Fruit fly (Drosophila melanogaster) whole organism, wandering third instar larva: ENCODE results near the gene Scox.
A peak's percentile ranks its signal among the peaks of the same experiment; 100 is the strongest.

Experiments used
- Abd-B ChIP-seq: fragments of >200 bp; optimal IDR thresholded peaks from 2 replicates; lab custom pipeline; 2017; ENCODE audit warnings: missing biosample characterization, missing genetic modification characterization
- CG32264 ChIP-seq: fragments of 200-800 bp; sonication (Bioruptor generic); optimal IDR thresholded peaks from 2 replicates; lab custom pipeline; 2016; ENCODE audit warnings: missing biosample characterization, missing genetic modification characterization
- CG9705 ChIP-seq: fragments of 200-800 bp; sonication (Bioruptor generic); optimal IDR thresholded peaks from 2 replicates; lab custom pipeline; 2018; ENCODE audit warnings: missing biosample characterization, mild to moderate bottlenecking, missing genetic modification characterization
- CrebA ChIP-seq: fragments of 200-800 bp; sonication (Bioruptor generic); optimal IDR thresholded peaks from 2 replicates; lab custom pipeline; 2016; ENCODE audit warnings: missing biosample characterization, mild to moderate bottlenecking, missing genetic modification characterization, borderline replicate concordance
- Dfd ChIP-seq: fragments of >200 bp; optimal IDR thresholded peaks from 2 replicates; lab custom pipeline; 2017; ENCODE audit warnings: missing biosample characterization, missing genetic modification characterization
- Dif ChIP-seq: fragments of 200-275, 200-300 bp; sonication (Bioruptor generic); optimal IDR thresholded peaks from 2 replicates; lab custom pipeline; 2018; ENCODE audit warnings: missing biosample characterization, missing genetic modification characterization; ENCODE audit not compliant: partially characterized antibody
- GATAd ChIP-seq: sonication (Bioruptor generic); optimal IDR thresholded peaks from 2 replicates; lab custom pipeline; 2016; ENCODE audit warnings: missing biosample characterization, missing genetic modification characterization
- HLH106 ChIP-seq: fragments of 200-800 bp; optimal IDR thresholded peaks from 3 replicates; lab custom pipeline; 2019; ENCODE audit warnings: missing biosample characterization, mild to moderate bottlenecking, missing genetic modification characterization, moderate library complexity
- Hnf4 ChIP-seq: fragments of 200-800 bp; sonication (Bioruptor generic); optimal IDR thresholded peaks from 2 replicates; lab custom pipeline; 2016; ENCODE audit warnings: missing biosample characterization, mild to moderate bottlenecking, missing genetic modification characterization
- Hr78 ChIP-seq: fragments of >200 bp; optimal IDR thresholded peaks from 2 replicates; lab custom pipeline; 2017; ENCODE audit warnings: missing biosample characterization, missing genetic modification characterization
- Hr83 ChIP-seq: fragments of 200-300 bp; sonication (Bioruptor generic); optimal IDR thresholded peaks from 2 replicates; lab custom pipeline; 2016; ENCODE audit warnings: missing biosample characterization, mild to moderate bottlenecking, missing genetic modification characterization, moderate library complexity; ENCODE audit not compliant: poor library complexity, severe bottlenecking
- Jra ChIP-seq: sonication (Bioruptor generic); optimal IDR thresholded peaks from 2 replicates; lab custom pipeline; 2016; ENCODE audit warnings: missing biosample characterization, missing genetic modification characterization
- Mio ChIP-seq: sonication (Bioruptor generic); optimal IDR thresholded peaks from 2 replicates; lab custom pipeline; 2016; ENCODE audit warnings: missing biosample characterization, missing genetic modification characterization
- Myc ChIP-seq: fragments of >200 bp; optimal IDR thresholded peaks from 2 replicates; lab custom pipeline; 2017
- N ChIP-seq: fragments of >200 bp; optimal IDR thresholded peaks from 2 replicates; lab custom pipeline; 2018; ENCODE audit warnings: missing biosample characterization, missing external identifiers, missing genetic modification characterization
- OdsH ChIP-seq: fragments of 200-800 bp; sonication (Bioruptor generic); optimal IDR thresholded peaks from 2 replicates; lab custom pipeline; 2016; ENCODE audit warnings: missing biosample characterization, mild to moderate bottlenecking, missing genetic modification characterization
- Rel ChIP-seq, 2 experiments: fragments of 200-800 bp; sonication (Bioruptor generic) in 1 of 2; optimal IDR thresholded peaks; 2 replicates in 1 of 2; 3 replicates in 1 of 2; lab custom pipeline; 2016 to 2019; ENCODE audit warnings: mild to moderate bottlenecking in 2 of 2, missing biosample characterization in 2 of 2, missing genetic modification characterization in 2 of 2, moderate library complexity in 1 of 2
- Sp1 ChIP-seq: fragments of 200-800 bp; sonication (Bioruptor generic); optimal IDR thresholded peaks from 3 replicates; lab custom pipeline; 2019; ENCODE audit warnings: missing biosample characterization, mild to moderate bottlenecking, missing genetic modification characterization, moderate library complexity
- Vsx2 ChIP-seq: fragments of 200-300, 225-300 bp; sonication (Bioruptor generic); optimal IDR thresholded peaks from 2 replicates; lab custom pipeline; 2018; ENCODE audit warnings: missing biosample characterization, missing genetic modification characterization; ENCODE audit not compliant: partially characterized antibody
- br ChIP-seq: fragments of 200-800 bp; sonication (Bioruptor generic); optimal IDR thresholded peaks from 2 replicates; lab custom pipeline; 2016; ENCODE audit warnings: missing biosample characterization, missing genetic modification characterization
- brk ChIP-seq: fragments of 200-800 bp; sonication (Bioruptor generic); optimal IDR thresholded peaks from 2 replicates; lab custom pipeline; 2016; ENCODE audit warnings: missing biosample characterization, mild to moderate bottlenecking, missing genetic modification characterization
- dl ChIP-seq, 2 experiments: fragments of 175-275, 200-275 bp in 1 of 2; fragments of 200-275 bp in 1 of 2; sonication (Bioruptor generic); optimal IDR thresholded peaks; lab custom pipeline; 2018; ENCODE audit warnings: mild to moderate bottlenecking in 2 of 2, missing biosample characterization in 2 of 2, missing genetic modification characterization in 2 of 2, moderate library complexity in 2 of 2; ENCODE audit not compliant: partially characterized antibody in 2 of 2, insufficient read depth in 1 of 2
- dmrt93B ChIP-seq: fragments of 200-800 bp; sonication (Bioruptor generic); optimal IDR thresholded peaks from 2 replicates; lab custom pipeline; 2018; ENCODE audit warnings: missing biosample characterization, mild to moderate bottlenecking, missing genetic modification characterization
- dsf ChIP-seq: sonication (Bioruptor generic); optimal IDR thresholded peaks from 2 replicates; lab custom pipeline; 2016; ENCODE audit warnings: missing biosample characterization, missing genetic modification characterization, borderline replicate concordance
- ey ChIP-seq: fragments of 200-800 bp; sonication (Bioruptor generic); optimal IDR thresholded peaks from 2 replicates; lab custom pipeline; 2016; ENCODE audit warnings: missing biosample characterization, missing genetic modification characterization
- foxo ChIP-seq, 2 experiments: fragments of 200-800 bp; sonication (Bioruptor generic); optimal IDR thresholded peaks; 2 replicates in 1 of 2; 3 replicates in 1 of 2; lab custom pipeline; 2016 to 2017; ENCODE audit warnings: missing biosample characterization in 2 of 2, missing genetic modification characterization in 2 of 2
- fru ChIP-seq: fragments of 200-800 bp; sonication (Bioruptor generic); optimal IDR thresholded peaks from 3 replicates; lab custom pipeline; 2016; ENCODE audit warnings: missing biosample characterization, mild to moderate bottlenecking, missing genetic modification characterization
- h ChIP-seq: fragments of 200-800 bp; sonication (Bioruptor generic); optimal IDR thresholded peaks from 3 replicates; lab custom pipeline; 2016; ENCODE audit warnings: missing biosample characterization, mild to moderate bottlenecking, missing genetic modification characterization
- jim ChIP-seq: fragments of 175-275, 200-325 bp; sonication (Bioruptor generic); optimal IDR thresholded peaks from 2 replicates; lab custom pipeline; 2016; ENCODE audit warnings: missing biosample characterization, mild to moderate bottlenecking, missing genetic modification characterization
- lola ChIP-seq: fragments of >200 bp; optimal IDR thresholded peaks from 2 replicates; lab custom pipeline; 2017; ENCODE audit warnings: missing biosample characterization, missing genetic modification characterization
- pan ChIP-seq: fragments of >200 bp; optimal IDR thresholded peaks from 2 replicates; lab custom pipeline; 2017
- psq ChIP-seq: fragments of 200-800 bp; sonication (Bioruptor generic); optimal IDR thresholded peaks from 3 replicates; lab custom pipeline; 2017; ENCODE audit warnings: missing biosample characterization, mild to moderate bottlenecking, missing genetic modification characterization, moderate library complexity
- rgr ChIP-seq: fragments of 200-800 bp; sonication (Bioruptor generic); optimal IDR thresholded peaks from 3 replicates; lab custom pipeline; 2016; ENCODE audit warnings: missing biosample characterization, mild to moderate bottlenecking, missing genetic modification characterization
- sage ChIP-seq: fragments of 200-800 bp; sonication (Bioruptor generic); optimal IDR thresholded peaks from 2 replicates; lab custom pipeline; 2016; ENCODE audit warnings: missing biosample characterization, mild to moderate bottlenecking, missing genetic modification characterization
- sv ChIP-seq: fragments of 200-800 bp; sonication (Bioruptor generic); optimal IDR thresholded peaks from 3 replicates; lab custom pipeline; 2016; ENCODE audit warnings: missing biosample characterization, missing genetic modification characterization
- tai ChIP-seq: sonication (Bioruptor generic); optimal IDR thresholded peaks from 2 replicates; lab custom pipeline; 2016; ENCODE audit warnings: missing biosample characterization, missing genetic modification characterization
- usp ChIP-seq: fragments of >200 bp; optimal IDR thresholded peaks from 2 replicates; lab custom pipeline; 2017; ENCODE audit warnings: missing biosample characterization, missing genetic modification characterization
- woc ChIP-seq: sonication (Bioruptor generic); optimal IDR thresholded peaks from 2 replicates; lab custom pipeline; 2016; ENCODE audit warnings: missing biosample characterization, mild to moderate bottlenecking, missing genetic modification characterization

Scox gene

DNA sequence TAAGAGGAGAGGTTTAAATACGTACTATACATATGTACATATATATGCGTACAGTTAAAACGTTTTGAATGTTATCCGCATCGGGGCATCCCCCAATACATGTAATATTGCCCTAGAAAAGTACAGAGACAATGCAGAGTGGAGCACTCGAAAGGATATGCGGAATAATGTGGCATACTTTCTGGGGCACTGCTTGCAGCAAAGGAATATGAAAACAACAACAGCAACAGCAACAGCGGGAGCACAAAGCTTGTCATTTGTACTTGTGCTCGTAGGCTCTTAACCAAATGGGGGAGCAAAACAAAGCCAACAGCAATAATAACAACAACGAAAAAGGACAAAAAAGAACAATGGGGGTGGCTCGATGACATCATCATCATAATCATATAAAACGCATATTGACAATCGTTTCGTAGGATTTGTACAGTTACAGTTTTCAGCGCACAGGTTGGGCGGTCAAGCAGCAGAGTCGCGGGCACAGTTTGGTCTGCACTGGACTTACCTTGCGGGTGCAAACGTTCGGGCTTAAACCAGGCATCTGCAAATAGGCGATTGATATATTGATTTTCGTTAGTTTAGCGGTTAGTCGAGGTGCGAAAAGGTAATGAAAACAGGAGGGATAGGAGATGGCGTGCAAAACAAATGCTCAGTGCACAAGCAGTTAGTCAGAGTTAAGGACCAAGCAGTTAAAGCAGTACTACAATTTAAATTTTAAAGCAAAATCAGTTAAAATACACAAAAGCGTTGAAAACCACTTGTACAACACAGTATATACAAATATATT lies 35.1 kb upstream of the Scox start:
- no peak for TF ChIP-seq GATAd
- TF ChIP-seq N (GFP tag; lab: Kevin White, UChicago) = peak; percentile 55
- TF ChIP-seq Myc = peak; percentile 29

DNA sequence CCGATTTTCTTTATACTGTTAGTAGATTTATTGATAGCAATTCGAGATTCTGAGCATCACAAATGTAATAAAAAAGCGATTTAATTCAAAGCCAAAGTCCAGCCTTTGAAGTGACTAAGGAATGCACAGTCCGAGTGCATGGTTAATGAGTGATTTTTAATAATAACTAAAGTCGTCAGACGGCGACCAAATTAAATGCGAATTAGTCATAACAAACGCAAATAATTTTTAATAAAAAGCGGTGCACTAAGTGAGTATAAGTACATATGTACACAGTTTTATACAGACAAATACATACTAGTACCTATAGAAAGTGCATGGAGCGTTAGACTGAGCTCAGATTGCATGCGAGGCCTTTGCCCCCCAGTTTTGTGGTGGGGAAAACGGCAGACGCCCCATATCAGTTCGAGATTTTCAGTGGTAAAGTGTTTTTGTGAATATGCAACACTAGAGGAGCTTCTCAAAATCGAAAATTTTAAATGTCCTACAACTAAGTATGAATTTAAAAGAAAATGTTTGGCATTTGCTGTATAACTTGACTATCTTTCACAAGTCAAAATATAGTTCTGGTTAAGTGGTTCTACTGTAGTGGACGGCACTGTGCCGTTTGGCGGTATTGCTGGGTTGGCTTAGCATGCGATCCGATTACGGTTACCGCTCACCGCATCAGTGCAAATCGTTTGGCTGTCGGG lies 34.1 kb upstream of the Scox start:
- peak; percentile 81 for TF ChIP-seq OdsH (GFP tag; lab: Kevin White, UChicago)
- no peak for TF ChIP-seq CrebA
- TF ChIP-seq woc (GFP tag; lab: Kevin White, UChicago) = peak; percentile 19
- TF ChIP-seq Dif (GFP tag; lab: Kevin White, UChicago) = no peak
- no peak for TF ChIP-seq Abd-B (GFP tag; lab: Kevin White, UChicago)
- TF ChIP-seq brk (GFP tag; lab: Kevin White, UChicago) = no peak
- TF ChIP-seq Hnf4 (GFP tag; lab: Kevin White, UChicago) = peak; percentile 61
- peak; percentile 73 for TF ChIP-seq rgr (GFP tag; lab: Kevin White, UChicago)
- TF ChIP-seq h (GFP tag; lab: Kevin White, UChicago) = peak; percentile 78
- no peak for TF ChIP-seq sv (GFP tag; lab: Kevin White, UChicago)
- peak; percentile 78 for TF ChIP-seq ey (GFP tag; lab: Kevin White, UChicago)
- no peak for TF ChIP-seq dl (GFP tag; optimal IDR thresholded peaks at IDR 0.05; lab: Kevin White, UChicago; ENCODE audit: insufficient read depth in 1 of 2, partially characterized antibody in 2 of 2)
- TF ChIP-seq Myc = no peak
- TF ChIP-seq br (GFP tag; lab: Kevin White, UChicago) = peak; percentile 62
- TF ChIP-seq usp = no peak
- peak; percentile 14 for TF ChIP-seq CG32264 (GFP tag; lab: Kevin White, UChicago)
- no peak for TF ChIP-seq Vsx2 (GFP tag; lab: Kevin White, UChicago)
- no peak for TF ChIP-seq Rel (GFP tag; optimal IDR thresholded peaks at IDR 0.05; lab: Kevin White, UChicago)
- TF ChIP-seq Rel (tag; optimal IDR thresholded peaks at IDR 0.05; lab: Kevin White, UChicago) = no peak
- TF ChIP-seq foxo (GFP tag; optimal IDR thresholded peaks at IDR 0.05; lab: Kevin White, UChicago) = peak in 1 of 2 experiments; percentile 75
- TF ChIP-seq fru (GFP tag; lab: Kevin White, UChicago) = peak; percentile 72
- TF ChIP-seq Hr78 (GFP tag; lab: Kevin White, UChicago) = no peak
- peak; percentile 13 for TF ChIP-seq tai (GFP tag; lab: Kevin White, UChicago)
- TF ChIP-seq sage (GFP tag; lab: Kevin White, UChicago) = no peak
- TF ChIP-seq lola = no peak
- peak; percentile 46 for TF ChIP-seq Sp1
- no peak for TF ChIP-seq GATAd
- TF ChIP-seq HLH106 (tag; lab: Kevin White, UChicago) = no peak
- no peak for TF ChIP-seq CG9705 (GFP tag; lab: Kevin White, UChicago)
- TF ChIP-seq Dfd (GFP tag; lab: Kevin White, UChicago) = no peak
- TF ChIP-seq N (GFP tag; lab: Kevin White, UChicago) = no peak
- TF ChIP-seq jim (GFP tag; lab: Kevin White, UChicago) = no peak
- no peak for TF ChIP-seq pan
- TF ChIP-seq psq (GFP tag; lab: Kevin White, UChicago) = peak; percentile 39
- no peak for TF ChIP-seq dsf
- TF ChIP-seq dmrt93B (GFP tag; lab: Kevin White, UChicago) = no peak
- peak; percentile 17 for TF ChIP-seq Jra (GFP tag; lab: Kevin White, UChicago)
- TF ChIP-seq Mio (GFP tag; lab: Kevin White, UChicago) = no peak
- TF ChIP-seq Hr83 = no peak
